Fruit fly (Drosophila melanogaster): ENCODE measurements around the gene Reph.

DNA sequence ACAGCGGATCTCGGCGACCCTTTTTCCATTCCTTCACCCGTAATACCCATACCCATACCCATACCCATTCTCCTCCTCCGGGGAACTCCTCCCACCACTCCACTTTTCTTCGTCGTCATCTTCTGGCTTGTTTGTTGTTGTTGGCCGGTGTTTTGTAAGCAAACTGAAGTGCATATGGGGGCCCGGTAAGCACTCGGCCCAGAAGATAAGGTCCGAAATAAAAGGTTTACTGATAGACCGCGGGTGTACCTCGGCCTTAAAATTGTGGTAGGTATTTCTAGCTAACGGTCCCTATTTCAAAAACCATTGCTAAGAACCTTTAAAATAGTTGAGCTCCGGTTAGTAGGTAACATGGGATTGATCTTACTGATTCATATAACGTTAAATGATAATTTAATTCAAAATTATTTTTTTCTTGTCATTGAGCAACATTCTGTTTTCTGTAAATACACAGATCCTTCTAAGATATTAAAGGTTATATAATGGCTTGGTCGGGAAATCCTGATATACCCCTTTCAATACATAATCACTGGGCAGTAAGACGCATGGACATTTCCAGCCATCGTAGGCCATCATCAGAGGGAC, 27.5 kb upstream of the Reph start:
- TF ChIP-seq fd96Ca (GFP tag; IDR thresholded peaks at IDR 0.05) (no peak), CG34367 (tag; optimal IDR thresholded peaks at IDR 0.05) (peak; percentile 17), Snoo (tag; optimal IDR thresholded peaks at IDR 0.05) (no peak), CG32121 (GFP tag; IDR thresholded peaks at IDR 0.05) (no peak), rn (GFP tag; IDR thresholded peaks at IDR 0.05) (0 out of 2 replicates have a peak, but pooled peaks have one; percentile 5), D1 (tag; optimal IDR thresholded peaks at IDR 0.05) (no peak)
